Fruit fly (Drosophila melanogaster): ENCODE data around the gene shps.
A peak's percentile ranks its signal among the peaks of the same experiment; 100 is the strongest.

Gene shps

DNA sequence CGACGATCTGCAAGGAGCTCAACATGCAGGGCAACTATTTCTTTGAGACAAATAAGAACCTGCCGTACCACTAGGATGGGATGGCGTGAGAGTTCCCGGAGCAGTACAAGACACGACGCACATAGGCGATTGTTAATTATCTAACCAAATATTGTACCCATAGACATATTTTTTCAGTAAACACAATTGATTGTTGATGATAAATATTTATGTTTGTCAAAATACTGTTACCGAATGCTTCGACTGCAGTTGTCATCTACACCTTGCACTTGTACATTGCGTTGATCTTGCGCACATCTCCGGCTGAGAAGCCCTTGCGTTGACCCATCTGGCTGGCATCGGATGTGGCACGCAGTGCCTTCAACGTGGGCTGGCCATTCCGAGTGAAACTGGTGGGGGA lies 13.8 kb downstream of the shps start:
- TF ChIP-seq CG6254 (GFP tag; optimal IDR thresholded peaks at IDR 0.05) (peak; percentile 48), Adf1 (GFP tag; IDR thresholded peaks at IDR 0.05) (no peak), NfI (GFP tag; optimal IDR thresholded peaks at IDR 0.05) (no peak), phol (tag; optimal IDR thresholded peaks at IDR 0.05) (no peak), lbe (GFP tag; optimal IDR thresholded peaks at IDR 0.05) (no peak), fd96Cb (tag; optimal IDR thresholded peaks at IDR 0.05) (peak; percentile 25), CG13287 (GFP tag; IDR thresholded peaks at IDR 0.05; ENCODE audit: partially characterized antibody) (no peak), tna (GFP tag; IDR thresholded peaks at IDR 0.05; ENCODE audit: partially characterized antibody) (no peak), sima (GFP tag; optimal IDR thresholded peaks at IDR 0.05) (no peak), CG12659 (GFP tag; optimal IDR thresholded peaks at IDR 0.05) (no peak), CG17612 (GFP tag; IDR thresholded peaks at IDR 0.05) (no peak), cwo (GFP tag; optimal IDR thresholded peaks at IDR 0.05) (no peak), HmgZ (tag; optimal IDR thresholded peaks at IDR 0.05) (no peak), cg (GFP tag; optimal IDR thresholded peaks at IDR 0.05) (no peak), Mad (GFP tag; optimal IDR thresholded peaks at IDR 0.05) (no peak), CG8281 (tag; optimal IDR thresholded peaks at IDR 0.05) (no peak), CG2889 (GFP tag; IDR thresholded peaks at IDR 0.05) (no peak), HmgD (GFP tag; optimal IDR thresholded peaks at IDR 0.05) (no peak), zen2 (GFP tag; IDR thresholded peaks at IDR 0.05; ENCODE audit: partially characterized antibody) (no peak), Dref (GFP tag; IDR thresholded peaks at IDR 0.05) (no peak), Aef1 (GFP tag; IDR thresholded peaks at IDR 0.05) (no peak), CkIIα-i1 (GFP tag; IDR thresholded peaks at IDR 0.05) (no peak), CG8478 (optimal IDR thresholded peaks at IDR 0.05) (no peak), CG1529 (GFP tag; optimal IDR thresholded peaks at IDR 0.05) (peak; percentile 53), CG11398 (GFP tag; optimal IDR thresholded peaks at IDR 0.05) (no peak), gfzf (GFP tag; optimal IDR thresholded peaks at IDR 0.05) (no peak), usp (GFP tag; optimal IDR thresholded peaks at IDR 0.05) (no peak), Lim3 (GFP tag; IDR thresholded peaks at IDR 0.05) (no peak), CG4328 (GFP tag; optimal IDR thresholded peaks at IDR 0.05) (peak; percentile 27), tx (GFP tag; optimal IDR thresholded peaks at IDR 0.05) (no peak), Sin3A (optimal IDR thresholded peaks at IDR 0.05) (no peak), slp2 (GFP tag; optimal IDR thresholded peaks at IDR 0.05) (no peak), Hsf (GFP tag; optimal IDR thresholded peaks at IDR 0.05) (no peak), pho (GFP tag; optimal IDR thresholded peaks at IDR 0.05) (no peak), CG12299 (tag; optimal IDR thresholded peaks at IDR 0.05) (no peak), Oaz (GFP tag; IDR thresholded peaks at IDR 0.05) (no peak), Poxn (GFP tag; IDR thresholded peaks at IDR 0.05) (no peak), CG6854 (GFP tag; optimal IDR thresholded peaks at IDR 0.05) (no peak), Hmx (GFP tag; optimal IDR thresholded peaks at IDR 0.05) (no peak), nmo (GFP tag; optimal IDR thresholded peaks at IDR 0.05) (no peak), Rfx (GFP tag; IDR thresholded peaks at IDR 0.05) (no peak), ase (GFP tag; IDR thresholded peaks at IDR 0.05) (no peak), lab (GFP tag; optimal IDR thresholded peaks at IDR 0.05) (peak; percentile 9), PHDP (tag; optimal IDR thresholded peaks at IDR 0.05) (peak; percentile 50), CG11093 (GFP tag; IDR thresholded peaks at IDR 0.05) (no peak), CG17802 (tag; optimal IDR thresholded peaks at IDR 0.05) (no peak), CG11456 (GFP tag; IDR thresholded peaks at IDR 0.05) (0 out of 3 replicates have a peak, but pooled peaks have one; percentile 18), CG1602 (GFP tag; optimal IDR thresholded peaks at IDR 0.05) (no peak), klu (GFP tag; IDR thresholded peaks at IDR 0.05) (no peak), CG31388 (GFP tag; optimal IDR thresholded peaks at IDR 0.05) (no peak), CG12219 (GFP tag; optimal IDR thresholded peaks at IDR 0.05) (peak; percentile 24), CG12391 (tag; optimal IDR thresholded peaks at IDR 0.05) (no peak), CG15514 (GFP tag; optimal IDR thresholded peaks at IDR 0.05) (no peak)

Data from whole organism, embryonic.